Fruit fly (Drosophila melanogaster) whole organism, embryonic: ENCODE measurements around the gene CG17027.

Experiments used
- CG14965 ChIP-seq: fragments of 200-800 bp; sonication (Bioruptor generic); optimal IDR thresholded peaks from 2 replicates; lab custom pipeline; 2016; ENCODE audit warnings: missing biosample characterization, missing genetic modification characterization, borderline replicate concordance
- CG8944 ChIP-seq: fragments of 200-800 bp; sonication (Bioruptor generic); optimal IDR thresholded peaks from 3 replicates; lab custom pipeline; 2016; ENCODE audit warnings: missing biosample characterization, missing genetic modification characterization
- CTCF ChIP-seq: fragments of 200-800 bp; sonication (Bioruptor generic); optimal IDR thresholded peaks from 2 replicates; lab custom pipeline; 2017; ENCODE audit warnings: missing biosample characterization, mild to moderate bottlenecking, missing genetic modification characterization, moderate library complexity
- Dfd ChIP-seq, 2 experiments: fragments of >200 bp; optimal IDR thresholded peaks; 2 replicates each; lab custom pipeline; 2017; ENCODE audit warnings: missing biosample characterization in 2 of 2, missing genetic modification characterization in 2 of 2
- E2f2 ChIP-seq: fragments of 200-800 bp; sonication (Bioruptor generic); IDR thresholded peaks from 2 replicates; pipeline ENCODE4 v1.3.6; 2022; ENCODE audit warnings: missing biosample characterization, missing genetic modification characterization
- kni ChIP-seq: fragments of 200-800 bp; sonication (Bioruptor generic); optimal IDR thresholded peaks from 3 replicates; lab custom pipeline; 2017; ENCODE audit warnings: mild to moderate bottlenecking, missing biosample characterization, missing genetic modification reagents, missing genetic modification characterization
- org-1 ChIP-seq: fragments of 200-800 bp; sonication (Bioruptor generic); optimal IDR thresholded peaks from 2 replicates; lab custom pipeline; 2017; ENCODE audit warnings: missing biosample characterization, missing genetic modification characterization

DNA sequence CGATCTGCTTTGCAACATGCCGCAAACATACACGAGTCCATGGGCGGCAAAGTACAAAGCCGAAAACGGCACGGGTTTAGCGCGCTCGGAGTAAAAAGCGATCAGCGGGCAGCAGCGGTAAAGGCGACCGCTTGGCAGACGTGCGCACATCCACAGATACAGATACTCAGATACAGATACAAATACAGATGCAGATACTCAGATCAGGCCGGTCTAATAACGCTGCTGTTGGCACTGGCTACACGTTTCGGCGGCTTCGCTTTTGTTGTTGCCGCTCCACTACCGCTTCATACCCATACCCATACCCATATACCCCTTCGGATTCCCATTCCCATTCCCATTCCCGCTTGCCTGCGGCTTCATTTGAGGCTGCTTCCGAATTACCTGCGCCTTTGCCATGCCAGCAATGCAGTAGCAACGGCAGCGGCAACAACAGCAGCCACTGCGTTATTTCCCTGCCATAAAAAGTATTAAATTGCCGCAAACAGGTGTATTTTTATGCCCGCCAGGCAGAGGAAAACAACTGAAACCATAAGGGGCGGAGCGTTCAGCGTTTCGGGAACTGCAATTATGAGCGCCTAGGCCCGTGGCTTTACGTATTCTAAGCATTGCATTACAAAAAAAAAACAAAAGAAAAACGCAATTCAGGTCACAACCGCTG, 45.2 kb downstream of the CG17027 start:
- TF ChIP-seq CTCF = no peak
- TF ChIP-seq org-1 (GFP tag; lab: Kevin White, UChicago) = no peak
- TF ChIP-seq Dfd (GFP tag; optimal IDR thresholded peaks at IDR 0.05; lab: Kevin White, UChicago) = no peak
- TF ChIP-seq E2f2 (GFP tag; lab: Robert Waterston, UW) = no peak
- TF ChIP-seq kni (GFP tag; lab: Kevin White, UChicago) = peak; percentile 91
- no peak for TF ChIP-seq CG8944
- no peak for TF ChIP-seq CG14965 (GFP tag; lab: Kevin White, UChicago)
